Fruit fly (Drosophila melanogaster) whole organism, prepupa: ENCODE data around the gene CG12538.

ENCODE experiments used
- Blimp-1 ChIP-seq: fragments of 200-800 bp; sonication (Bioruptor generic); optimal IDR thresholded peaks from 3 replicates; lab custom pipeline; 2017; ENCODE audit warnings: missing biosample characterization, missing genetic modification characterization, mild to moderate bottlenecking, moderate library complexity, missing genetic modification reagents
- CG10669 ChIP-seq: fragments of 200-800 bp; sonication (Bioruptor generic); optimal IDR thresholded peaks from 3 replicates; lab custom pipeline; 2018; ENCODE audit warnings: missing biosample characterization, mild to moderate bottlenecking, missing genetic modification characterization, moderate library complexity
- CG11294 ChIP-seq: fragments of 200-800 bp; sonication (Bioruptor generic); IDR thresholded peaks from 2 replicates; pipeline ENCODE4 v1.3.6; 2022; ENCODE audit warnings: missing biosample characterization, missing genetic modification characterization
- Hr4 ChIP-seq: fragments of 200-800 bp; sonication (Bioruptor generic); optimal IDR thresholded peaks from 3 replicates; lab custom pipeline; 2016; ENCODE audit warnings: missing biosample characterization, missing genetic modification characterization
- achi ChIP-seq: fragments of 200-800 bp; sonication (Bioruptor generic); optimal IDR thresholded peaks from 3 replicates; lab custom pipeline; 2016; ENCODE audit warnings: missing biosample characterization, missing genetic modification characterization
- fkh ChIP-seq: fragments of 200-800 bp; sonication (Bioruptor generic); optimal IDR thresholded peaks from 3 replicates; lab custom pipeline; 2017; ENCODE audit warnings: missing biosample characterization, mild to moderate bottlenecking, missing genetic modification characterization, moderate library complexity

dm6 chr3R:13529256-13529655, 5.9 kb upstream of the CG12538 start, which contains the start of gene CG46457:
- TF ChIP-seq Hr4 (GFP tag; lab: Kevin White, UChicago): no peak
- TF ChIP-seq CG11294 (GFP tag; lab: Robert Waterston, UW): no peak
- no peak for TF ChIP-seq Blimp-1 (GFP tag; lab: Kevin White, UChicago)
- TF ChIP-seq CG10669 (GFP tag; lab: Kevin White, UChicago): no peak
- TF ChIP-seq fkh (GFP tag; lab: Kevin White, UChicago): no peak
- no peak for TF ChIP-seq achi
